Fruit fly (Drosophila melanogaster): ENCODE measurements around the gene mthl15.

Gene mthl15

DNA sequence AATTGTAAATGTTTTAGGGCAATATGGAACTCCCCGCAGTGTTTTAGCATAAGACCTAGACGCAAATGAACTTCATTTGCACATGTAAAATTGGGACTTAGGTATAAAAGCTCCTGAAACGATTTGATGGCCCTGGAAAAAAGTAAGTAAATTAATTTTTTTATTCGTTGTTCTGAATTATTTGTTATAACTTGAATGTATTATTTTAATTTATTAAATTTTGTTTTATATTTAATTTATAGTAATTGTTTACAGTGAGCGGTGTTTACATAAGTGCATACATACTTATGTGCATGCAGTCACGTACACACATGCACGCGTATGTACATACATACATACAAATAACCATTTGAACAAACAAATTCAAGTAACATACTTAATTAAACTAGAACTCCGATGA is 38.3 kb upstream of the mthl15 start (continued):
- TF ChIP-seq CG15696 (tag; optimal IDR thresholded peaks at IDR 0.05), result peak; percentile 13
- TF ChIP-seq mld (GFP tag; IDR thresholded peaks at IDR 0.05; ENCODE audit: partially characterized antibody), result no peak
- peak in 1 of 2 experiments; percentile 42 for TF ChIP-seq bsh (GFP tag; optimal IDR thresholded peaks at IDR 0.05)
- peak; percentile 41 for TF ChIP-seq CG7271 (tag; optimal IDR thresholded peaks at IDR 0.05)
- TF ChIP-seq trem (tag; optimal IDR thresholded peaks at IDR 0.05), result peak; percentile 50
- TF ChIP-seq Xrp1 (GFP tag; IDR thresholded peaks at IDR 0.05), result peak; percentile 72
- TF ChIP-seq CG11723 (GFP tag; optimal IDR thresholded peaks at IDR 0.05), result no peak
- TF ChIP-seq CG17802 (tag; optimal IDR thresholded peaks at IDR 0.05), result peak; percentile 29
- no peak for TF ChIP-seq CG9609 (GFP tag; optimal IDR thresholded peaks at IDR 0.05)
- TF ChIP-seq CG11696 (GFP tag; IDR thresholded peaks at IDR 0.05), result no peak
- TF ChIP-seq inv (GFP tag; IDR thresholded peaks at IDR 0.05; ENCODE audit: partially characterized antibody), result no peak
- peak in 1 of 3 experiments; percentile 45 for TF ChIP-seq lola (GFP tag; optimal IDR thresholded peaks at IDR 0.05)
- no peak for TF ChIP-seq CG15011 (GFP tag; optimal IDR thresholded peaks at IDR 0.05)
- TF ChIP-seq Optix (GFP tag; IDR thresholded peaks at IDR 0.05), result no peak
- TF ChIP-seq hb (GFP tag; IDR thresholded peaks at IDR 0.05; ENCODE audit: partially characterized antibody), result no peak
- no peak for TF ChIP-seq Dip3 (GFP tag; optimal IDR thresholded peaks at IDR 0.05)
- peak; percentile 64 for TF ChIP-seq stc (GFP tag; IDR thresholded peaks at IDR 0.05)
- TF ChIP-seq Atf6 (GFP tag; IDR thresholded peaks at IDR 0.05), result no peak
- TF ChIP-seq Spps (tag; optimal IDR thresholded peaks at IDR 0.05), result peak; percentile 54
- TF ChIP-seq Nf-YB (GFP tag; optimal IDR thresholded peaks at IDR 0.05), result no peak
- peak; percentile 44 for TF ChIP-seq kah (GFP tag; optimal IDR thresholded peaks at IDR 0.05)
- TF ChIP-seq z (GFP tag; IDR thresholded peaks at IDR 0.05), result no peak
- peak; percentile 23 for TF ChIP-seq CG6689 (GFP tag; IDR thresholded peaks at IDR 0.05)
- TF ChIP-seq Deaf1 (tag; optimal IDR thresholded peaks at IDR 0.05), result no peak
- no peak for TF ChIP-seq corto (GFP tag; optimal IDR thresholded peaks at IDR 0.05)
- TF ChIP-seq Sox100B (GFP tag; optimal IDR thresholded peaks at IDR 0.05), result peak; percentile 63
- peak; percentile 4 for TF ChIP-seq Sry-β (GFP tag; optimal IDR thresholded peaks at IDR 0.05)
- no peak for TF ChIP-seq chif (GFP tag; optimal IDR thresholded peaks at IDR 0.05)
- TF ChIP-seq CG8359 (GFP tag; optimal IDR thresholded peaks at IDR 0.05; ENCODE audit: borderline replicate concordance), result peak; percentile 22
- TF ChIP-seq CG10267 (tag; optimal IDR thresholded peaks at IDR 0.05), result peak; percentile 57
- TF ChIP-seq hkb (optimal IDR thresholded peaks at IDR 0.05), result no peak
- TF ChIP-seq hkb (GFP tag; IDR thresholded peaks at IDR 0.05), result peak; percentile 48
- TF ChIP-seq NC2α (GFP tag; optimal IDR thresholded peaks at IDR 0.05), result no peak
- TF ChIP-seq CG13775 (GFP tag; optimal IDR thresholded peaks at IDR 0.05), result peak; percentile 45
- TF ChIP-seq Drgx (GFP tag; IDR thresholded peaks at IDR 0.05), result peak; percentile 74
- TF ChIP-seq CG17829 (tag; optimal IDR thresholded peaks at IDR 0.05), result peak; percentile 69
- no peak for TF ChIP-seq CG4328 (GFP tag; optimal IDR thresholded peaks at IDR 0.05)
- TF ChIP-seq danr (GFP tag; IDR thresholded peaks at IDR 0.05), result no peak
- TF ChIP-seq CG2199 (GFP tag; IDR thresholded peaks at IDR 0.05), result no peak
- 0 out of 2 replicates have a peak, but pooled peaks have one; percentile 30 for TF ChIP-seq ara (GFP tag; IDR thresholded peaks at IDR 0.05)
- peak; percentile 46 for TF ChIP-seq CG8388 (GFP tag; optimal IDR thresholded peaks at IDR 0.05)
- TF ChIP-seq gcm2 (GFP tag; optimal IDR thresholded peaks at IDR 0.05), result no peak
- TF ChIP-seq CG2712 (tag; optimal IDR thresholded peaks at IDR 0.05), result peak; percentile 78
- no peak for TF ChIP-seq gsb (GFP tag; IDR thresholded peaks at IDR 0.05)
- TF ChIP-seq CG4820 (GFP tag; optimal IDR thresholded peaks at IDR 0.05), result peak; percentile 41
- no peak for TF ChIP-seq CG2678 (tag; optimal IDR thresholded peaks at IDR 0.05)
- no peak for TF ChIP-seq Oli (tag; optimal IDR thresholded peaks at IDR 0.05)
- no peak for TF ChIP-seq pita (GFP tag; optimal IDR thresholded peaks at IDR 0.05)
- TF ChIP-seq exex (tag; optimal IDR thresholded peaks at IDR 0.05), result no peak
- no peak for TF ChIP-seq pnt (GFP tag; optimal IDR thresholded peaks at IDR 0.05)
- no peak for TF ChIP-seq CG8281 (tag; optimal IDR thresholded peaks at IDR 0.05)

Measured in whole organism, embryonic.